Fruit fly (Drosophila melanogaster): Measurements from ENCODE around the gene CG32727.

dm6 chrX:7377840-7378239 lies 29.2 kb upstream of the CG32727 start, which contains the start of gene CheA7a:
- TF ChIP-seq fru (GFP tag; optimal IDR thresholded peaks at IDR 0.05), result no peak
- no peak for TF ChIP-seq h (GFP tag; optimal IDR thresholded peaks at IDR 0.05)
- no peak for TF ChIP-seq Rel (GFP tag; optimal IDR thresholded peaks at IDR 0.05)
- no peak for TF ChIP-seq Rel (tag; optimal IDR thresholded peaks at IDR 0.05)
- no peak for TF ChIP-seq Myc (optimal IDR thresholded peaks at IDR 0.05)
- TF ChIP-seq GATAd (GFP tag; optimal IDR thresholded peaks at IDR 0.05), result no peak
- TF ChIP-seq CG9705 (GFP tag; optimal IDR thresholded peaks at IDR 0.05), result no peak
- TF ChIP-seq Hr78 (GFP tag; optimal IDR thresholded peaks at IDR 0.05), result no peak
- no peak for TF ChIP-seq rgr (GFP tag; optimal IDR thresholded peaks at IDR 0.05)
- no peak for TF ChIP-seq usp (GFP tag; optimal IDR thresholded peaks at IDR 0.05)
